Fruit fly (Drosophila melanogaster) whole organism, embryonic: ENCODE results near the gene dikar.

ENCODE experiments used
- Ada2b ChIP-seq: fragments of 200-800 bp; sonication (Bioruptor generic); IDR thresholded peaks from 2 replicates; pipeline ENCODE4 v1.3.6; 2022; ENCODE audit warnings: missing biosample characterization, missing genetic modification characterization
- Antp ChIP-seq: fragments of 200-800 bp; sonication (Bioruptor generic); optimal IDR thresholded peaks from 3 replicates; lab custom pipeline; 2016; ENCODE audit warnings: missing biosample characterization, missing genetic modification characterization
- Atf-2 ChIP-seq: fragments of 200-800 bp; sonication (Bioruptor generic); optimal IDR thresholded peaks from 2 replicates; lab custom pipeline; 2016; ENCODE audit warnings: missing biosample characterization, missing genetic modification characterization
- CG1024 ChIP-seq: fragments of 200-800 bp; sonication (Bioruptor generic); IDR thresholded peaks from 2 replicates; pipeline ENCODE4 v1.3.6; 2022; ENCODE audit warnings: missing biosample characterization, missing genetic modification characterization
- CG10979 ChIP-seq: fragments of 200-800 bp; sonication (Bioruptor generic); optimal IDR thresholded peaks from 2 replicates; lab custom pipeline; 2018; ENCODE audit warnings: missing biosample characterization, mild to moderate bottlenecking, missing genetic modification characterization, moderate library complexity
- CG11093 ChIP-seq: fragments of 200-800 bp; sonication (Bioruptor generic); IDR thresholded peaks from 3 replicates; pipeline ENCODE4 v1.3.6; 2022; ENCODE audit warnings: missing biosample characterization, missing genetic modification characterization
- CG11398 ChIP-seq: fragments of 200-800 bp; sonication (Bioruptor generic); optimal IDR thresholded peaks from 2 replicates; lab custom pipeline; 2016; ENCODE audit warnings: missing biosample characterization, missing genetic modification characterization
- CG12744 ChIP-seq: fragments of 200-800 bp; sonication (Bioruptor generic); optimal IDR thresholded peaks from 2 replicates; lab custom pipeline; 2016; ENCODE audit warnings: missing biosample characterization, missing genetic modification characterization
- CG14667 ChIP-seq: fragments of 200-800 bp; sonication (Bioruptor generic); IDR thresholded peaks from 2 replicates; pipeline ENCODE4 v1.3.6; 2022; ENCODE audit warnings: missing biosample characterization, missing genetic modification characterization
- CG14965 ChIP-seq: fragments of 200-800 bp; sonication (Bioruptor generic); optimal IDR thresholded peaks from 2 replicates; lab custom pipeline; 2016; ENCODE audit warnings: missing biosample characterization, missing genetic modification characterization, borderline replicate concordance
- CG15269 ChIP-seq: fragments of 200-800 bp; sonication (Bioruptor generic); optimal IDR thresholded peaks from 2 replicates; lab custom pipeline; 2018; ENCODE audit warnings: missing biosample characterization, mild to moderate bottlenecking, missing genetic modification characterization, moderate library complexity
- CG17385 ChIP-seq: fragments of 200-800 bp; sonication (Bioruptor generic); optimal IDR thresholded peaks from 3 replicates; lab custom pipeline; 2018; ENCODE audit warnings: missing biosample characterization, mild to moderate bottlenecking, missing genetic modification characterization
- CG17568 ChIP-seq: fragments of 200-800 bp; sonication (Bioruptor generic); optimal IDR thresholded peaks from 2 replicates; lab custom pipeline; 2018; ENCODE audit warnings: missing biosample characterization, mild to moderate bottlenecking, missing genetic modification characterization, moderate library complexity
- CG1792 ChIP-seq: fragments of 200-800 bp; sonication (Bioruptor generic); optimal IDR thresholded peaks from 2 replicates; lab custom pipeline; 2016; ENCODE audit warnings: missing biosample characterization, missing genetic modification characterization
- CG2712 ChIP-seq: fragments of 200-800 bp; optimal IDR thresholded peaks from 3 replicates; lab custom pipeline; 2019; ENCODE audit warnings: missing biosample characterization, mild to moderate bottlenecking, missing genetic modification characterization, moderate library complexity
- CG32767 ChIP-seq: fragments of 200-800 bp; sonication (Bioruptor generic); IDR thresholded peaks from 2 replicates; pipeline ENCODE4 v1.3.6; 2022; ENCODE audit warnings: missing biosample characterization, missing genetic modification characterization
- CG34376 ChIP-seq: fragments of 200-800 bp; sonication (Bioruptor generic); optimal IDR thresholded peaks from 2 replicates; lab custom pipeline; 2018; ENCODE audit warnings: missing biosample characterization, mild to moderate bottlenecking, missing genetic modification characterization
- CG3995 ChIP-seq: fragments of 200-800 bp; sonication (Bioruptor generic); optimal IDR thresholded peaks from 3 replicates; lab custom pipeline; 2016; ENCODE audit warnings: missing biosample characterization, missing genetic modification characterization
- CG6791 ChIP-seq: fragments of 200-800 bp; sonication (Bioruptor generic); IDR thresholded peaks from 3 replicates; pipeline ENCODE4 v1.3.6; 2022; ENCODE audit warnings: missing biosample characterization, missing genetic modification characterization; ENCODE audit not compliant: partially characterized antibody
- CG6813 ChIP-seq: fragments of 200-800 bp; sonication (Bioruptor generic); optimal IDR thresholded peaks from 2 replicates; lab custom pipeline; 2017; ENCODE audit warnings: missing biosample characterization, missing genetic modification characterization, mild to moderate bottlenecking, moderate library complexity, missing genetic modification reagents
- CG6854 ChIP-seq: fragments of 200-800 bp; sonication (Bioruptor generic); optimal IDR thresholded peaks from 3 replicates; lab custom pipeline; 2017; ENCODE audit warnings: missing biosample characterization, mild to moderate bottlenecking, missing genetic modification characterization
- CG7271 ChIP-seq: fragments of 200-800 bp; sonication (Bioruptor generic); optimal IDR thresholded peaks from 2 replicates; lab custom pipeline; 2018; ENCODE audit warnings: missing biosample characterization, mild to moderate bottlenecking, missing genetic modification characterization, moderate library complexity
- CG8924 ChIP-seq: fragments of 200-800 bp; optimal IDR thresholded peaks from 3 replicates; lab custom pipeline; 2019; ENCODE audit warnings: missing biosample characterization, mild to moderate bottlenecking, missing genetic modification characterization, moderate library complexity
- CG9727 ChIP-seq: fragments of 200-800 bp; sonication (Bioruptor generic); optimal IDR thresholded peaks from 3 replicates; lab custom pipeline; 2017; ENCODE audit warnings: missing biosample characterization, mild to moderate bottlenecking, missing genetic modification characterization
- Dbx ChIP-seq: fragments of 200-800 bp; sonication (Bioruptor generic); IDR thresholded peaks from 3 replicates; pipeline ENCODE4 v1.3.6; 2022; ENCODE audit warnings: missing biosample characterization, missing genetic modification characterization
- Dll ChIP-seq: fragments of 200-800 bp; sonication (Bioruptor generic); IDR thresholded peaks from 4 replicates; pipeline ENCODE4 v1.3.6; 2022; ENCODE audit warnings: missing biosample characterization, missing genetic modification characterization; ENCODE audit not compliant: partially characterized antibody
- Fer1 ChIP-seq: fragments of 200-800 bp; sonication (Bioruptor generic); optimal IDR thresholded peaks from 2 replicates; lab custom pipeline; 2017; ENCODE audit warnings: missing biosample characterization, mild to moderate bottlenecking, missing genetic modification characterization
- Hr3 ChIP-seq: fragments of 200-800 bp; sonication (Bioruptor generic); optimal IDR thresholded peaks from 3 replicates; lab custom pipeline; 2016; ENCODE audit warnings: missing biosample characterization, missing genetic modification characterization
- Jarid2 ChIP-seq: fragments of 200-800 bp; sonication (Bioruptor generic); optimal IDR thresholded peaks from 3 replicates; lab custom pipeline; 2017; ENCODE audit warnings: mild to moderate bottlenecking, missing biosample characterization, missing genetic modification reagents, missing genetic modification characterization
- Oli ChIP-seq: fragments of 200-800 bp; sonication (Bioruptor generic); optimal IDR thresholded peaks from 2 replicates; lab custom pipeline; 2018; ENCODE audit warnings: missing biosample characterization, mild to moderate bottlenecking, missing genetic modification characterization, moderate library complexity
- Optix ChIP-seq: fragments of 200-800 bp; sonication (Bioruptor generic); IDR thresholded peaks from 3 replicates; pipeline ENCODE4 v1.3.6; 2022; ENCODE audit warnings: missing biosample characterization, missing genetic modification characterization
- Sin3A ChIP-seq: fragments of >200 bp; optimal IDR thresholded peaks from 2 replicates; lab custom pipeline; 2018
- Xrp1 ChIP-seq: fragments of 200-800 bp; sonication (Bioruptor generic); IDR thresholded peaks from 2 replicates; pipeline ENCODE4 v1.3.6; 2022; ENCODE audit warnings: missing biosample characterization, missing genetic modification characterization
- btn ChIP-seq: fragments of 200-800 bp; sonication (Bioruptor generic); optimal IDR thresholded peaks from 2 replicates; lab custom pipeline; 2016; ENCODE audit warnings: missing biosample characterization, missing genetic modification characterization
- chif ChIP-seq, 2 experiments: fragments of 200-800 bp; sonication (Bioruptor generic); optimal IDR thresholded peaks; 3 replicates each; lab custom pipeline; 2016; ENCODE audit warnings: missing biosample characterization in 2 of 2, missing genetic modification characterization in 2 of 2
- chinmo ChIP-seq: fragments of 200-800 bp; sonication (Bioruptor generic); IDR thresholded peaks from 4 replicates; pipeline ENCODE4 v1.3.6; 2022; ENCODE audit warnings: missing biosample characterization, missing genetic modification characterization; ENCODE audit not compliant: partially characterized antibody
- corto ChIP-seq: fragments of 200-800 bp; sonication (Bioruptor generic); optimal IDR thresholded peaks from 2 replicates; lab custom pipeline; 2016; ENCODE audit warnings: missing biosample characterization, mild to moderate bottlenecking, missing genetic modification characterization, moderate library complexity
- danr ChIP-seq: fragments of 200-800 bp; sonication (Bioruptor generic); IDR thresholded peaks from 2 replicates; pipeline ENCODE4 v1.3.6; 2022; ENCODE audit warnings: missing biosample characterization, missing genetic modification characterization
- fd64A ChIP-seq: fragments of 200-800 bp; sonication (Bioruptor generic); optimal IDR thresholded peaks from 3 replicates; lab custom pipeline; 2018; ENCODE audit warnings: missing biosample characterization, mild to moderate bottlenecking, missing genetic modification characterization
- fru ChIP-seq: fragments of >200 bp; optimal IDR thresholded peaks from 2 replicates; lab custom pipeline; 2017
- gsb ChIP-seq: fragments of 200-800 bp; sonication (Bioruptor generic); IDR thresholded peaks from 2 replicates; pipeline ENCODE4 v1.3.6; 2022; ENCODE audit warnings: missing biosample characterization, missing genetic modification characterization
- kni ChIP-seq: fragments of 200-800 bp; sonication (Bioruptor generic); optimal IDR thresholded peaks from 3 replicates; lab custom pipeline; 2017; ENCODE audit warnings: mild to moderate bottlenecking, missing biosample characterization, missing genetic modification reagents, missing genetic modification characterization
- knrl ChIP-seq: fragments of 200-800 bp; sonication (Bioruptor generic); IDR thresholded peaks from 3 replicates; pipeline ENCODE4 v1.3.6; 2022; ENCODE audit warnings: missing biosample characterization, missing genetic modification characterization; ENCODE audit not compliant: partially characterized antibody
- mld ChIP-seq: fragments of 200-800 bp; sonication (Bioruptor generic); IDR thresholded peaks from 3 replicates; pipeline ENCODE4 v1.3.6; 2022; ENCODE audit warnings: missing biosample characterization, missing genetic modification characterization; ENCODE audit not compliant: partially characterized antibody
- pb ChIP-seq: fragments of 200-800 bp; sonication (Bioruptor generic); optimal IDR thresholded peaks from 3 replicates; lab custom pipeline; 2016; ENCODE audit warnings: missing biosample characterization, missing genetic modification characterization
- pnt ChIP-seq: fragments of 200-800 bp; sonication (Bioruptor generic); optimal IDR thresholded peaks from 3 replicates; lab custom pipeline; 2016; ENCODE audit warnings: missing biosample characterization, missing genetic modification characterization
- sim ChIP-seq: fragments of 200-800 bp; sonication (Bioruptor generic); IDR thresholded peaks from 2 replicates; pipeline ENCODE4 v1.3.6; 2022; ENCODE audit warnings: missing biosample characterization, missing genetic modification characterization
- sisA ChIP-seq: fragments of 200-800 bp; sonication (Bioruptor generic); IDR thresholded peaks from 2 replicates; pipeline ENCODE4 v1.3.6; 2022; ENCODE audit warnings: missing biosample characterization, missing genetic modification characterization
- tna ChIP-seq: fragments of 200-800 bp; sonication (Bioruptor generic); IDR thresholded peaks from 2 replicates; pipeline ENCODE4 v1.3.6; 2022; ENCODE audit warnings: missing biosample characterization, missing genetic modification characterization; ENCODE audit not compliant: partially characterized antibody
- unc-4 ChIP-seq: fragments of 200-800 bp; sonication (Bioruptor generic); IDR thresholded peaks from 2 replicates; pipeline ENCODE4 v1.3.6; 2022; ENCODE audit warnings: missing biosample characterization, missing genetic modification characterization; ENCODE audit not compliant: partially characterized antibody
- vfl ChIP-seq: fragments of 200-800 bp; sonication (Bioruptor generic); optimal IDR thresholded peaks from 2 replicates; lab custom pipeline; 2016; ENCODE audit warnings: missing biosample characterization, missing genetic modification characterization

dikar gene

DNA sequence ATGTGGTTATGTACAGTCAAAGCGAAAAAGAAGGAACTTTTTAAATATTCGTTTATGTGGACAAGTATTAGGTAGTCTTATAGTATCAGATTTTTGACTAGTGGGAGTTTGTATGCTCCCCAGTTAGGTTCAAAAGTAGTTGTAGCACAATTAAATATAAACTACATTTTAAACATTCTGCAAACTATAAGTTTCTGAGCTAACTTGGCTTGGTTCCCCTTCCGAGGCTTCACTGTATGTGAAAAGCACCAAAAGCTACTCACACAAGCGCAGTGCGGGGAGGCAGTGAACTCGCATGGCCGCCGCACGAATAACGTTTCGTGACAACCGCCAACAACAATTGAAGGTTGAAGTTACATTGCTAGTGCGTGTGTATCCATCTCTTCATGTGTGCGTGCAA lies 34.6 kb upstream of the dikar start:
- TF ChIP-seq Atf-2 (GFP tag; lab: Kevin White, UChicago) (no peak), danr (GFP tag; lab: Robert Waterston, UW) (no peak), gsb (GFP tag; lab: Robert Waterston, UW) (no peak), sisA (GFP tag; lab: Robert Waterston, UW) (peak; percentile 36; the same call in 1 of the 2 replicates), CG10979 (tag; lab: Kevin White, UChicago) (no peak), CG14965 (no peak), pnt (GFP tag; lab: Kevin White, UChicago) (no peak), CG8924 (tag; lab: Kevin White, UChicago) (no peak), CG17568 (GFP tag; lab: Kevin White, UChicago) (no peak), vfl (GFP tag; lab: Kevin White, UChicago) (no peak), fru (no peak), Sin3A (lab: Kevin White, UChicago) (no peak), CG17385 (no peak), Ada2b (peak; percentile 40; the same call in 1 of the 2 replicates), chif (GFP tag; optimal IDR thresholded peaks at IDR 0.05; lab: Kevin White, UChicago) (peak in 1 of 2 experiments; percentile 13), CG6791 (GFP tag; lab: Robert Waterston, UW) (no peak), Oli (tag; lab: Kevin White, UChicago) (peak; percentile 25), unc-4 (GFP tag; lab: Robert Waterston, UW) (no peak), CG9727 (GFP tag; lab: Kevin White, UChicago) (no peak), Optix (GFP tag; lab: Robert Waterston, UW) (no peak), Antp (GFP tag; lab: Kevin White, UChicago) (no peak), mld (no peak), CG14667 (GFP tag; lab: Robert Waterston, UW) (peak; percentile 37; the same call in 1 of the 2 replicates), CG11093 (GFP tag; lab: Robert Waterston, UW) (no peak), Jarid2 (GFP tag; lab: Kevin White, UChicago) (no peak), corto (no peak), CG6854 (GFP tag; lab: Kevin White, UChicago) (no peak), CG1024 (GFP tag; lab: Robert Waterston, UW) (no peak), CG1792 (GFP tag; lab: Kevin White, UChicago) (no peak), CG34376 (no peak), CG15269 (tag; lab: Kevin White, UChicago) (peak; percentile 46), Dbx (GFP tag; lab: Robert Waterston, UW) (no peak), fd64A (GFP tag; lab: Kevin White, UChicago) (no peak), Fer1 (GFP tag; lab: Kevin White, UChicago) (no peak), CG32767 (peak; percentile 26; the same call in 1 of the 2 replicates), CG2712 (tag; lab: Kevin White, UChicago) (peak; percentile 5), CG12744 (GFP tag; lab: Kevin White, UChicago) (no peak), chinmo (GFP tag; lab: Robert Waterston, UW) (peak; percentile 56; the same call in 1 of the 4 replicates), tna (GFP tag; lab: Robert Waterston, UW) (no peak), Xrp1 (GFP tag; lab: Robert Waterston, UW) (peak; percentile 32; the same call in 1 of the 2 replicates), Hr3 (GFP tag; lab: Kevin White, UChicago) (no peak), kni (no peak), CG3995 (GFP tag; lab: Kevin White, UChicago) (no peak), pb (GFP tag; lab: Kevin White, UChicago) (no peak), CG7271 (tag; lab: Kevin White, UChicago) (no peak), CG6813 (GFP tag; lab: Kevin White, UChicago) (no peak), CG11398 (no peak), btn (GFP tag; lab: Kevin White, UChicago) (no peak), knrl (GFP tag; lab: Robert Waterston, UW) (no peak), sim (no peak), Dll (no peak)
